Worm (Caenorhabditis elegans) whole organism, L4 larva: ENCODE results near the gene zyg-9.

Experiments
- F37D6.2 ChIP-seq: sonication (generic microtip); optimal IDR thresholded peaks from 2 replicates; lab custom pipeline; 2016; ENCODE audit warnings: mild to moderate bottlenecking, missing genetic modification characterization, missing compliant biosample characterization
- F44E2.7 ChIP-seq: fragments of 200-800 bp; sonication (Bioruptor generic); IDR thresholded peaks from 2 replicates; pipeline ENCODE4 v2.1.2; 2022; ENCODE audit warnings: missing genetic modification characterization, missing compliant biosample characterization
- F49E8.2 ChIP-seq: sonication (generic microtip); optimal IDR thresholded peaks from 2 replicates; lab custom pipeline; 2016; ENCODE audit warnings: missing compliant biosample characterization, mild to moderate bottlenecking, missing genetic modification characterization, borderline replicate concordance
- Y105C5A.15 ChIP-seq: fragments of 200-800 bp; sonication (Bioruptor generic); IDR thresholded peaks from 2 replicates; pipeline ENCODE4 v1.3.6; 2022; ENCODE audit warnings: missing genetic modification characterization, missing compliant biosample characterization
- Y48G9A.11 ChIP-seq: fragments of 200-800 bp; sonication (Bioruptor generic); IDR thresholded peaks from 2 replicates; pipeline ENCODE4 v1.3.6; 2022; ENCODE audit warnings: missing genetic modification reagents, missing genetic modification characterization, missing compliant biosample characterization
- Y75B8A.6 ChIP-seq: fragments of 200-800 bp; sonication (Bioruptor generic); IDR thresholded peaks from 2 replicates; pipeline ENCODE4 v1.3.6; 2022; ENCODE audit warnings: missing genetic modification reagents, missing genetic modification characterization, missing compliant biosample characterization
- ZK337.2 ChIP-seq: fragments of 200-800 bp; sonication (Bioruptor generic); IDR thresholded peaks from 2 replicates; pipeline ENCODE4 v1.3.6; 2022; ENCODE audit warnings: missing genetic modification reagents, missing genetic modification characterization, missing compliant biosample characterization
- arid-1 ChIP-seq: fragments of 200-800 bp; sonication (Bioruptor generic); conservative IDR thresholded peaks from 2 replicates; pipeline ENCODE4 v1.3.6; 2022; ENCODE audit warnings: missing genetic modification reagents, missing genetic modification characterization, missing compliant biosample characterization
- attf-4 ChIP-seq: sonication (generic microtip); optimal IDR thresholded peaks from 3 replicates; lab custom pipeline; 2017; ENCODE audit warnings: missing biosample characterization, missing genetic modification characterization
- ceh-20 ChIP-seq: fragments of 200-800 bp; sonication (Bioruptor generic); IDR thresholded peaks from 2 replicates; pipeline ENCODE4 v1.3.6; 2022; ENCODE audit warnings: missing genetic modification reagents, missing genetic modification characterization, missing compliant biosample characterization
- ceh-62 ChIP-seq: sonication (generic microtip); optimal IDR thresholded peaks from 2 replicates; lab custom pipeline; 2017; ENCODE audit warnings: missing biosample characterization, missing genetic modification characterization
- ceh-82 ChIP-seq: sonication (generic microtip); optimal IDR thresholded peaks from 2 replicates; lab custom pipeline; 2017; ENCODE audit warnings: missing biosample characterization, missing genetic modification characterization
- ces-1 ChIP-seq: fragments of 150-350 bp; sonication (generic microtip); optimal IDR thresholded peaks from 4 replicates; lab custom pipeline; 2014; ENCODE audit warnings: missing biosample characterization, missing genetic modification reagents, missing genetic modification characterization
- daf-16 ChIP-seq, 3 experiments: sonication (generic microtip); optimal IDR thresholded peaks; 2 replicates each; lab custom pipeline; 2016 to 2017; ENCODE audit warnings: missing genetic modification characterization in 3 of 3, missing genetic modification reagents in 3 of 3, mild to moderate bottlenecking in 2 of 3, missing compliant biosample characterization in 2 of 3, missing biosample characterization in 1 of 3, moderate library complexity in 1 of 3
- dmd-6 ChIP-seq: fragments of 200-800 bp; sonication (Bioruptor generic); IDR thresholded peaks from 2 replicates; pipeline ENCODE4 v1.3.6; 2022; ENCODE audit warnings: missing genetic modification reagents, missing genetic modification characterization, missing compliant biosample characterization
- dmd-8 ChIP-seq: fragments of 200-800 bp; sonication (Bioruptor generic); IDR thresholded peaks from 2 replicates; pipeline ENCODE4 v1.3.6; 2022; ENCODE audit warnings: missing genetic modification characterization, missing compliant biosample characterization
- dmd-9 ChIP-seq: fragments of 200-800 bp; sonication (Bioruptor generic); IDR thresholded peaks from 2 replicates; pipeline ENCODE4 v1.3.6; 2022; ENCODE audit warnings: missing genetic modification reagents, missing genetic modification characterization, missing compliant biosample characterization
- dve-1 ChIP-seq: sonication (generic microtip); optimal IDR thresholded peaks from 2 replicates; lab custom pipeline; 2017; ENCODE audit warnings: antibody characterized with exemption, mild to moderate bottlenecking, missing genetic modification characterization, missing compliant biosample characterization; ENCODE audit not compliant: insufficient read depth
- egl-43 ChIP-seq: fragments of 200-800 bp; sonication (Bioruptor generic); IDR thresholded peaks from 2 replicates; pipeline ENCODE4 v1.3.6; 2022; ENCODE audit warnings: missing genetic modification reagents, missing genetic modification characterization, missing compliant biosample characterization
- hif-1 ChIP-seq, 2 experiments: sonication (generic microtip); optimal IDR thresholded peaks; 2 replicates each; lab custom pipeline; 2016 to 2017; ENCODE audit warnings: missing compliant biosample characterization in 2 of 2, missing genetic modification characterization in 2 of 2, missing genetic modification reagents in 2 of 2, missing genotype in 2 of 2, mild to moderate bottlenecking in 1 of 2
- hlh-11 ChIP-seq: fragments of 200-800 bp; sonication (Bioruptor generic); optimal IDR thresholded peaks from 2 replicates; lab custom pipeline; 2018; ENCODE audit warnings: mild to moderate bottlenecking, missing genetic modification characterization, missing compliant biosample characterization
- hlh-30 ChIP-seq: sonication (generic microtip); optimal IDR thresholded peaks from 2 replicates; lab custom pipeline; 2017; ENCODE audit warnings: antibody characterized with exemption, mild to moderate bottlenecking, missing genetic modification characterization, missing compliant biosample characterization; ENCODE audit not compliant: insufficient read depth
- hmg-1.1 ChIP-seq: fragments of 200-800 bp; sonication (Bioruptor generic); IDR thresholded peaks from 2 replicates; pipeline ENCODE4 v1.3.6; 2022; ENCODE audit warnings: missing genetic modification reagents, missing genetic modification characterization, missing compliant biosample characterization
- lim-7 ChIP-seq: fragments of 200-800 bp; sonication (Bioruptor generic); IDR thresholded peaks from 2 replicates; pipeline ENCODE4 v1.3.6; 2022; ENCODE audit warnings: missing genetic modification characterization, missing compliant biosample characterization
- lin-15B ChIP-seq: fragments of 150-350 bp; sonication (generic microtip); optimal IDR thresholded peaks from 3 replicates; lab custom pipeline; 2014; ENCODE audit warnings: missing biosample characterization, missing genetic modification characterization
- lin-39 ChIP-seq: fragments of 150-350 bp; optimal IDR thresholded peaks from 2 replicates; lab custom pipeline; 2014; ENCODE audit warnings: missing biosample characterization, missing genetic modification reagents, missing genetic modification characterization
- lir-3 ChIP-seq: sonication (generic microtip); optimal IDR thresholded peaks from 2 replicates; lab custom pipeline; 2016; ENCODE audit warnings: mild to moderate bottlenecking, missing genetic modification characterization, missing compliant biosample characterization
- lsy-2 ChIP-seq, 2 experiments: fragments of 150-350 bp in 1 of 2; sonication (generic microtip) in 1 of 2; optimal IDR thresholded peaks; 2 replicates each; lab custom pipeline; 2014 to 2017; ENCODE audit warnings: missing biosample characterization in 2 of 2, missing genetic modification characterization in 2 of 2
- mdl-1 ChIP-seq, 2 experiments: fragments of 150-350 bp in 1 of 2; sonication (generic microtip) in 1 of 2; optimal IDR thresholded peaks; 2 replicates each; lab custom pipeline; 2014 to 2017; ENCODE audit warnings: missing biosample characterization in 2 of 2, missing genetic modification characterization in 2 of 2
- mdt-29 ChIP-seq: fragments of 200-800 bp; sonication (Bioruptor generic); IDR thresholded peaks from 2 replicates; pipeline ENCODE4 v1.3.6; 2022; ENCODE audit warnings: missing genetic modification reagents, missing genetic modification characterization, missing compliant biosample characterization
- mep-1 ChIP-seq: fragments of 150-350 bp; sonication (generic microtip); optimal IDR thresholded peaks from 3 replicates; lab custom pipeline; 2014; ENCODE audit warnings: missing biosample characterization, missing genetic modification characterization
- mes-2 ChIP-seq: sonication (generic microtip); optimal IDR thresholded peaks from 2 replicates; lab custom pipeline; 2016; ENCODE audit warnings: missing genotype, mild to moderate bottlenecking, missing genetic modification characterization, missing compliant biosample characterization; ENCODE audit not compliant: poor library complexity, severe bottlenecking
- nhr-102 ChIP-seq: sonication (generic microtip); optimal IDR thresholded peaks from 2 replicates; lab custom pipeline; 2016; ENCODE audit warnings: mild to moderate bottlenecking, missing genetic modification characterization, moderate library complexity, missing compliant biosample characterization
- nhr-111 ChIP-seq: fragments of 200-800 bp; sonication (Bioruptor generic); optimal IDR thresholded peaks from 2 replicates; lab custom pipeline; 2018; ENCODE audit warnings: mild to moderate bottlenecking, missing genetic modification characterization, missing compliant biosample characterization
- nhr-237 ChIP-seq: sonication (generic microtip); optimal IDR thresholded peaks from 2 replicates; lab custom pipeline; 2017; ENCODE audit warnings: missing biosample characterization, missing genetic modification characterization
- nhr-28 ChIP-seq: fragments of 150-350 bp; optimal IDR thresholded peaks from 2 replicates; lab custom pipeline; 2014; ENCODE audit warnings: missing biosample characterization, missing genetic modification characterization
- nhr-48 ChIP-seq: sonication (generic microtip); optimal IDR thresholded peaks from 2 replicates; lab custom pipeline; 2016; ENCODE audit warnings: mild to moderate bottlenecking, missing genetic modification characterization, missing compliant biosample characterization
- nhr-77 ChIP-seq: fragments of 150-350 bp; optimal IDR thresholded peaks from 2 replicates; lab custom pipeline; 2014; ENCODE audit warnings: missing biosample characterization, missing genetic modification characterization
- pqm-1 ChIP-seq: sonication (generic microtip); optimal IDR thresholded peaks from 2 replicates; lab custom pipeline; 2017; ENCODE audit warnings: missing biosample characterization, missing genetic modification characterization
- rbr-2 ChIP-seq: sonication (generic microtip); optimal IDR thresholded peaks from 2 replicates; lab custom pipeline; 2016; ENCODE audit warnings: missing genotype, missing genetic modification characterization, missing compliant biosample characterization
- saeg-2 ChIP-seq: fragments of 200-800 bp; sonication (Bioruptor generic); IDR thresholded peaks from 2 replicates; pipeline ENCODE4 v1.3.6; 2022; ENCODE audit warnings: missing genetic modification reagents, missing genetic modification characterization, missing compliant biosample characterization
- snpc-1.2 ChIP-seq: fragments of 200-800 bp; sonication (Bioruptor generic); IDR thresholded peaks from 2 replicates; pipeline ENCODE4 v1.3.6; 2022; ENCODE audit warnings: missing genetic modification reagents, missing genetic modification characterization, missing compliant biosample characterization
- snpc-4 ChIP-seq: fragments of 150-350 bp; optimal IDR thresholded peaks from 2 replicates; lab custom pipeline; 2014; ENCODE audit warnings: missing biosample characterization, missing genetic modification characterization
- spr-1 ChIP-seq: sonication (generic microtip); optimal IDR thresholded peaks from 2 replicates; lab custom pipeline; 2016; ENCODE audit warnings: mild to moderate bottlenecking, missing genetic modification characterization, missing compliant biosample characterization
- tag-97 ChIP-seq: fragments of 200-800 bp; sonication (Bioruptor generic); IDR thresholded peaks from 2 replicates; pipeline ENCODE4 v1.3.6; 2022; ENCODE audit warnings: missing genetic modification characterization, missing compliant biosample characterization
- unc-130 ChIP-seq: sonication (generic microtip); optimal IDR thresholded peaks from 2 replicates; lab custom pipeline; 2016; ENCODE audit warnings: missing genetic modification reagents, missing genetic modification characterization, missing compliant biosample characterization
- unc-39 ChIP-seq: sonication (generic microtip); optimal IDR thresholded peaks from 2 replicates; lab custom pipeline; 2017; ENCODE audit warnings: missing biosample characterization, missing genetic modification characterization
- zip-11 ChIP-seq: fragments of 200-800 bp; sonication (Bioruptor generic); IDR thresholded peaks from 2 replicates; pipeline ENCODE4 v1.3.6; 2022; ENCODE audit warnings: missing genetic modification characterization, missing compliant biosample characterization
- ztf-11 ChIP-seq: fragments of 150-350 bp; optimal IDR thresholded peaks from 2 replicates; lab custom pipeline; 2014; ENCODE audit warnings: missing biosample characterization, missing genetic modification characterization

The zyg-9 gene

ce11 chrII:8441519-8441918 lies 16.1 kb upstream of the zyg-9 start (continued):
- 0 out of 2 replicates have a peak, but pooled peaks have one; percentile 25 for TF ChIP-seq ZK337.2 (GFP tag; lab: Robert Waterston, UW)
- peak; percentile 72 for TF ChIP-seq dmd-9 (GFP tag; lab: Robert Waterston, UW)
- peak; percentile 99 for TF ChIP-seq F44E2.7 (GFP tag; lab: Robert Waterston, UW)
- no peak for TF ChIP-seq hlh-30 (tag; lab: Kevin White, UChicago)
- no peak for TF ChIP-seq nhr-237 (tag; lab: Kevin White, UChicago)
- TF ChIP-seq lim-7 (GFP tag; lab: Robert Waterston, UW), result peak; percentile 96
- no peak for TF ChIP-seq F37D6.2 (tag; lab: Kevin White, UChicago)
- TF ChIP-seq ceh-62 (tag; lab: Kevin White, UChicago), result no peak
- peak; percentile 99 for TF ChIP-seq dmd-8 (GFP tag; lab: Robert Waterston, UW)
- no peak for TF ChIP-seq zip-11 (GFP tag; lab: Robert Waterston, UW)
- TF ChIP-seq daf-16 (GFP tag; optimal IDR thresholded peaks at IDR 0.05; lab: Kevin White, UChicago), result peak; percentile 37 to 88
- no peak for TF ChIP-seq daf-16 (tag; optimal IDR thresholded peaks at IDR 0.05; lab: Kevin White, UChicago)
- TF ChIP-seq Y105C5A.15 (GFP tag; lab: Robert Waterston, UW), result 0 out of 2 replicates have a peak, but pooled peaks have one; percentile 48
- no peak for TF ChIP-seq unc-39 (tag; lab: Kevin White, UChicago)
- peak; percentile 85 for TF ChIP-seq lir-3 (tag; lab: Kevin White, UChicago)
- no peak for TF ChIP-seq tag-97 (GFP tag; lab: Robert Waterston, UW)
- no peak for TF ChIP-seq ceh-82 (tag; lab: Kevin White, UChicago)
- TF ChIP-seq saeg-2, result peak; percentile 31; the same call in 1 of the 2 replicates
- TF ChIP-seq Y48G9A.11, result peak; percentile 84
- TF ChIP-seq F49E8.2 (tag; lab: Kevin White, UChicago), result peak; percentile 59
- no peak for TF ChIP-seq pqm-1 (tag; lab: Kevin White, UChicago)
- TF ChIP-seq unc-130 (GFP tag; lab: Kevin White, UChicago), result peak; percentile 38
- TF ChIP-seq ces-1, result no peak
- peak; percentile 79 for TF ChIP-seq mes-2 (tag; lab: Kevin White, UChicago)
- TF ChIP-seq mep-1 (tag; lab: Kevin White, UChicago), result no peak
- no peak for TF ChIP-seq lin-15B (tag; lab: Kevin White, UChicago)
- peak; percentile 93 for TF ChIP-seq egl-43 (GFP tag; lab: Robert Waterston, UW)
- peak; percentile 96 for TF ChIP-seq arid-1 (GFP tag; lab: Robert Waterston, UW)
- TF ChIP-seq nhr-77, result no peak
- no peak for TF ChIP-seq snpc-4 (tag; lab: Kevin White, UChicago)
- peak; percentile 82; the same call in 1 of the 2 replicates for TF ChIP-seq Y75B8A.6 (GFP tag; lab: Robert Waterston, UW)
- TF ChIP-seq nhr-111 (GFP tag; lab: Kevin White, UChicago), result peak; percentile 75
- peak; percentile 4 for TF ChIP-seq hlh-11 (tag; lab: Kevin White, UChicago)
- TF ChIP-seq hif-1 (tag; optimal IDR thresholded peaks at IDR 0.05; lab: Kevin White, UChicago), result peak in 1 of 2 experiments; percentile 35
- TF ChIP-seq nhr-102 (tag; lab: Kevin White, UChicago), result peak; percentile 55
- TF ChIP-seq hmg-1.1 (GFP tag; lab: Robert Waterston, UW), result peak; percentile 50
- TF ChIP-seq mdl-1 (tag; optimal IDR thresholded peaks at IDR 0.05; lab: Kevin White, UChicago), result no peak

DNA sequence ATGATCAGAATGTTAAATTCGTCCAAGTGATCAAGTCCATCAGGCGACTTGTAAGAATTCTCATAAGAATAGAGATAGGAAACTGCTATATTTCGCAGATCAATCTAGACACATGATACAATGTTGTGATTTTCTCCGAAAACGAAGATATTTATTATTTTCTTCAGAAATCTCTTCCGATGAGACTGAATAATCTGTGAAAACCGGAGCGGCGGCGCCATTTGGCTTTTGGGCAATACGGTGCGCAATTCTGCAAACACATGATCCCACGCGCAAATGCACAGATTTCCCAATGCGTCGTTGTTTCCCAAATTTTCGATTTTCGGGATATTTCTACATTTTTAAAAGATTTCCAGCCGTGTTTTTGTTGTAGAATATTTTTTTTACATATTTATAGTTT lies 15.4 kb upstream of the zyg-9 start:
- peak; percentile 74 for TF ChIP-seq nhr-28
- TF ChIP-seq attf-4 (tag; lab: Kevin White, UChicago), result no peak
- no peak for TF ChIP-seq lin-39 (tag; lab: Kevin White, UChicago)
- peak; percentile 48 for TF ChIP-seq hmg-1.1 (GFP tag; lab: Robert Waterston, UW)
- TF ChIP-seq dve-1 (tag; lab: Kevin White, UChicago), result peak; percentile 46
- TF ChIP-seq pqm-1 (tag; lab: Kevin White, UChicago), result no peak
- peak; percentile 6; the same call in 1 of the 2 replicates for TF ChIP-seq Y48G9A.11
- peak; percentile 26 for TF ChIP-seq hlh-11 (tag; lab: Kevin White, UChicago)
- TF ChIP-seq mdt-29 (GFP tag; lab: Robert Waterston, UW), result no peak
- no peak for TF ChIP-seq nhr-48 (tag; lab: Kevin White, UChicago)
- peak; percentile 9; the same call in 1 of the 2 replicates for TF ChIP-seq dmd-6 (GFP tag; lab: Robert Waterston, UW)
- no peak for TF ChIP-seq lir-3 (tag; lab: Kevin White, UChicago)
- TF ChIP-seq ztf-11, result no peak
- no peak for TF ChIP-seq spr-1
- TF ChIP-seq rbr-2 (tag; lab: Kevin White, UChicago), result peak; percentile 32
- 0 out of 2 replicates have a peak, but pooled peaks have one; percentile 12 for TF ChIP-seq ceh-20 (GFP tag; lab: Robert Waterston, UW)
- no peak for TF ChIP-seq snpc-1.2 (GFP tag; lab: Robert Waterston, UW)
- TF ChIP-seq hlh-30 (tag; lab: Kevin White, UChicago), result peak; percentile 48
- peak in 1 of 2 experiments; percentile 91 for TF ChIP-seq lsy-2 (tag; optimal IDR thresholded peaks at IDR 0.05; lab: Kevin White, UChicago)
